Fruit fly (Drosophila melanogaster) whole organism, pupa: ENCODE results near the gene CG5984.

Experiments used
- CG13204 ChIP-seq: fragments of 200-800 bp; sonication (Bioruptor generic); optimal IDR thresholded peaks from 2 replicates; lab custom pipeline; 2018; ENCODE audit warnings: missing biosample characterization, mild to moderate bottlenecking, missing genetic modification characterization, moderate library complexity
- CG32121 ChIP-seq: fragments of 200-800 bp; sonication (Bioruptor generic); IDR thresholded peaks from 2 replicates; pipeline ENCODE4 v1.3.6; 2022; ENCODE audit warnings: missing biosample characterization, missing genetic modification characterization
- CG34367 ChIP-seq: fragments of 200-800 bp; sonication (Bioruptor generic); optimal IDR thresholded peaks from 2 replicates; lab custom pipeline; 2018; ENCODE audit warnings: missing biosample characterization, mild to moderate bottlenecking, missing genetic modification characterization
- CG8301 ChIP-seq: fragments of 200-800 bp; sonication (Bioruptor generic); optimal IDR thresholded peaks from 2 replicates; lab custom pipeline; 2018; ENCODE audit warnings: missing biosample characterization, mild to moderate bottlenecking, missing genetic modification characterization
- CG9948 ChIP-seq: fragments of 200-800 bp; sonication (Bioruptor generic); optimal IDR thresholded peaks from 2 replicates; lab custom pipeline; 2018; ENCODE audit warnings: missing biosample characterization, mild to moderate bottlenecking, missing genetic modification characterization, moderate library complexity
- D1 ChIP-seq: fragments of 200-800 bp; sonication (Bioruptor generic); optimal IDR thresholded peaks from 2 replicates; lab custom pipeline; 2018; ENCODE audit warnings: missing biosample characterization, mild to moderate bottlenecking, missing genetic modification characterization, moderate library complexity
- EcR ChIP-seq: fragments of 200-800 bp; sonication (Bioruptor generic); optimal IDR thresholded peaks from 3 replicates; lab custom pipeline; 2019; ENCODE audit warnings: missing biosample characterization, missing genetic modification characterization, mild to moderate bottlenecking, moderate library complexity, missing genetic modification reagents
- fd96Ca ChIP-seq: fragments of 200-800 bp; sonication (Bioruptor generic); IDR thresholded peaks from 3 replicates; pipeline ENCODE4 v1.3.6; 2022; ENCODE audit warnings: missing biosample characterization, missing genetic modification characterization
- gl ChIP-seq: fragments of 200-800 bp; sonication (Bioruptor generic); optimal IDR thresholded peaks from 2 replicates; lab custom pipeline; 2018; ENCODE audit warnings: missing biosample characterization, mild to moderate bottlenecking, missing genetic modification characterization

DNA sequence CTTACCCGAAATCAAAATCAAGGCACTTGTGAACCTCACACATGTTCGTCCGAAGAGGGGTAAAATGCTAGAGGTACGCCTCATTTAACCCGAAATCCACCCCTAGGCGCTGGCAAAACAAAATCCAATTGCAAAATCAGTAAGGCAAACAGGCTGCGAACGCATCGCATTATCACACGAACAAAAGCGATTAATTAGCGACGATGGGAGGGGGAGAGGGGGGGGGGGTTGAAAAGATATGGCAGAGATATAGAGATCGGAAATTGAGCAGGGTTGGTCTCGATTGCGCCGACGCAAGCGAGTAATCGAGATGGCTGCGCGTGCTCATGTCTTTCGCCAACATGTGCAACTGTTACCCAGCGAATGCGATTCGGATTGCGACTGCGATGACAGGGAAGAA, 50.9 kb downstream of the CG5984 start:
- TF ChIP-seq CG32121 (GFP tag; lab: Robert Waterston, UW) (no peak), EcR (GFP tag; lab: Kevin White, UChicago) (no peak), CG9948 (no peak), D1 (tag; lab: Kevin White, UChicago) (no peak), CG13204 (GFP tag; lab: Kevin White, UChicago) (no peak), CG8301 (tag; lab: Kevin White, UChicago) (no peak), gl (tag; lab: Kevin White, UChicago) (no peak), fd96Ca (no peak), CG34367 (tag; lab: Kevin White, UChicago) (no peak)
